Fruit fly (Drosophila melanogaster): ENCODE measurements around the gene bnl.
A peak's percentile ranks its signal among the peaks of the same experiment; 100 is the strongest.

The bnl gene

DNA sequence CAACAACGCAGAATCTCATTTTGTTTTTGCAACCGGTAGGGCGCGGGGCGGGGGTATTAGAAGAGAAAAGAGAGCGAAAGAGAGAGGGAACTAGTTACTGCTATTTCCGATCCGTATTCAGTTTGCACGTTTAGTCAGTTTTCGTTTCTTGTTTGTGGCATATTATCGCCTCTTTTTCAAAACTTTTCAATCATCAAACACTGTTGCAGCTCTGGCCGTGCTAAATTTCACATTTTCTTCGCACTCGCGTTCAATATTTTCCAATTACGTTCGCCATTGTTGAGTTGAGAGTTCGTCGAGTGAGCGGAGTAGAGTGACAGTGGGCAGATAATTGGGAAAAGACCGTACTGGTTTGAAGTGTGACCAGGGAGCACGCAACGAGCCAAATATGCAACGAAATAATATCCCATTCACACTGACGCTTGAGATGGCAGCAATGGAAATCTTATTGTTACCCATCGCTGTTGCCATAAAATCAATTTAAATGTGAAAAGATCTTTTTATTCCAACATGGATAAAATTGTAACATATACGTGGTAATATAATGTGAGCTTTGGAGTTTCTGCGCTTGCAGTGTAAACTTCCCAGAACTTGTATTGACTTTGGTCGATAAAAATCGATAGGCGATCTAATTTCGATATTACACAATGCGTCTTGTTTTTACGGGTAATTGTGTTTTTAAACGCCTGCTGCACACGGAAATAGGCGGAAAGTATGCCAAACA, 24.5 kb upstream of the bnl start, which contains the start of the genes Ire1 and Mrm2:
TSS of gene Ire1 (minus strand) at position 296 of the 724 bp plus-strand sequence.
TSS of gene Mrm2 (plus strand) at position 615 of the 724 bp plus-strand sequence.
- peak; percentile 73 for TF ChIP-seq br (GFP tag; optimal IDR thresholded peaks at IDR 0.05)
- peak; percentile 67 for TF ChIP-seq jim (GFP tag; optimal IDR thresholded peaks at IDR 0.05)
- no peak for TF ChIP-seq CG32264 (GFP tag; optimal IDR thresholded peaks at IDR 0.05)
- no peak for TF ChIP-seq Mio (GFP tag; optimal IDR thresholded peaks at IDR 0.05)
- peak; percentile 68 for TF ChIP-seq Jra (GFP tag; optimal IDR thresholded peaks at IDR 0.05)
- TF ChIP-seq Sp1 (GFP tag; optimal IDR thresholded peaks at IDR 0.05), result peak; percentile 65
- peak; percentile 63 for TF ChIP-seq Hr83 (GFP tag; optimal IDR thresholded peaks at IDR 0.05; ENCODE audit: poor library complexity, severe bottlenecking)
- peak; percentile 61 for TF ChIP-seq CG9705 (GFP tag; optimal IDR thresholded peaks at IDR 0.05)
- no peak for TF ChIP-seq GATAd (GFP tag; optimal IDR thresholded peaks at IDR 0.05)
- TF ChIP-seq Hr78 (GFP tag; optimal IDR thresholded peaks at IDR 0.05), result peak; percentile 89
- peak; percentile 100 for TF ChIP-seq N (GFP tag; optimal IDR thresholded peaks at IDR 0.05)
- TF ChIP-seq dmrt93B (GFP tag; optimal IDR thresholded peaks at IDR 0.05), result peak; percentile 63
- peak; percentile 80 for TF ChIP-seq HLH106 (tag; optimal IDR thresholded peaks at IDR 0.05)
- no peak for TF ChIP-seq usp (GFP tag; optimal IDR thresholded peaks at IDR 0.05)
- peak; percentile 75 for TF ChIP-seq sv (GFP tag; optimal IDR thresholded peaks at IDR 0.05)
- peak in 1 of 2 experiments; percentile 85 for TF ChIP-seq foxo (GFP tag; optimal IDR thresholded peaks at IDR 0.05)
- TF ChIP-seq CrebA (GFP tag; optimal IDR thresholded peaks at IDR 0.05; ENCODE audit: borderline replicate concordance), result no peak
- peak; percentile 84 for TF ChIP-seq Hnf4 (GFP tag; optimal IDR thresholded peaks at IDR 0.05)
- TF ChIP-seq OdsH (GFP tag; optimal IDR thresholded peaks at IDR 0.05), result peak; percentile 63
- TF ChIP-seq pan (optimal IDR thresholded peaks at IDR 0.05), result no peak
- no peak for TF ChIP-seq Dfd (GFP tag; optimal IDR thresholded peaks at IDR 0.05)
- TF ChIP-seq Abd-B (GFP tag; optimal IDR thresholded peaks at IDR 0.05), result peak; percentile 68
- peak; percentile 63 for TF ChIP-seq psq (GFP tag; optimal IDR thresholded peaks at IDR 0.05)
- TF ChIP-seq fru (GFP tag; optimal IDR thresholded peaks at IDR 0.05), result peak; percentile 70
- TF ChIP-seq Rel (GFP tag; optimal IDR thresholded peaks at IDR 0.05), result no peak
- peak; percentile 60 for TF ChIP-seq Rel (tag; optimal IDR thresholded peaks at IDR 0.05)
- TF ChIP-seq Vsx2 (GFP tag; optimal IDR thresholded peaks at IDR 0.05; ENCODE audit: partially characterized antibody), result no peak
- TF ChIP-seq woc (GFP tag; optimal IDR thresholded peaks at IDR 0.05), result peak; percentile 84
- TF ChIP-seq h (GFP tag; optimal IDR thresholded peaks at IDR 0.05), result peak; percentile 77
- TF ChIP-seq sage (GFP tag; optimal IDR thresholded peaks at IDR 0.05), result no peak
- no peak for TF ChIP-seq tai (GFP tag; optimal IDR thresholded peaks at IDR 0.05)
- peak; percentile 97 for TF ChIP-seq lola (GFP tag; optimal IDR thresholded peaks at IDR 0.05)
- no peak for TF ChIP-seq dl (GFP tag; optimal IDR thresholded peaks at IDR 0.05; ENCODE audit: insufficient read depth in 1 of 2, partially characterized antibody in 2 of 2)
- TF ChIP-seq ey (GFP tag; optimal IDR thresholded peaks at IDR 0.05), result peak; percentile 76
- peak; percentile 43 for TF ChIP-seq dsf (GFP tag; optimal IDR thresholded peaks at IDR 0.05; ENCODE audit: borderline replicate concordance)
- TF ChIP-seq Myc (optimal IDR thresholded peaks at IDR 0.05), result no peak
- no peak for TF ChIP-seq brk (GFP tag; optimal IDR thresholded peaks at IDR 0.05)
- peak; percentile 60 for TF ChIP-seq Dif (GFP tag; optimal IDR thresholded peaks at IDR 0.05; ENCODE audit: partially characterized antibody)
- peak; percentile 82 for TF ChIP-seq rgr (GFP tag; optimal IDR thresholded peaks at IDR 0.05)

DNA sequence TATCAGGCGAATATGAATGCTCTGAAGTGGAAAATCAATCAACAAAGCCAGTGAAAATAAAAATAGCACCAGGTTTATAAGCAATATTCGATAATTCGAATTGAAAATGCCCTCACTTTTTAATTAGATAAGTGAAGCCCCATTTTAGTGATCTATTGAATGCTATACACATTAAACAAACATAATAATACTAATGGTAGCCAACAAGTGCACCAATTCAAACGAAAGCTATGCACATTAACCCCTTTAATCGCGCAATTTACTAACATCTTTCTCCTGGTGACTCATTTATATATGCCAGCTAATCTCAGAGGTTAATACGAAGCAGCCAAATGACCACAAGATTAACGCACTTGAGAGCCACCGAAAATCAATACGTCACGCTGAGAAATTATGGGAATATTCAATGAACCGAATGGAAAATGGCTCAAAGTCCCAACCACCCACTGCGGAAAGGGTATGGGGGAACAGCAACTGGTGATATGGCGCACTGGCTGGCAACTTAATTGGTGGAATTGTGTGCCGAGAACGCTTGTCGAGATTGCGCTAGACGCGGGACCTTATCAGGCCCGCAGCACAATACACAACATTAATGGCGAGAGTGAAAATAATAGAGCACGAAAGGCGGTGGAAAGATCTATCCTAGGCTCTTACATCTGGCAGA, 22.9 kb upstream of the bnl start:
- TF ChIP-seq fru (GFP tag; optimal IDR thresholded peaks at IDR 0.05) (peak; percentile 32), Rel (GFP tag; optimal IDR thresholded peaks at IDR 0.05) (no peak), Rel (tag; optimal IDR thresholded peaks at IDR 0.05) (peak; percentile 49), GATAd (GFP tag; optimal IDR thresholded peaks at IDR 0.05) (no peak), N (GFP tag; optimal IDR thresholded peaks at IDR 0.05) (no peak), Hnf4 (GFP tag; optimal IDR thresholded peaks at IDR 0.05) (peak; percentile 24), usp (GFP tag; optimal IDR thresholded peaks at IDR 0.05) (no peak), HLH106 (tag; optimal IDR thresholded peaks at IDR 0.05) (peak; percentile 8), sv (GFP tag; optimal IDR thresholded peaks at IDR 0.05) (no peak), foxo (GFP tag; optimal IDR thresholded peaks at IDR 0.05) (peak in 1 of 2 experiments; percentile 27), h (GFP tag; optimal IDR thresholded peaks at IDR 0.05) (peak; percentile 57), Sp1 (GFP tag; optimal IDR thresholded peaks at IDR 0.05) (no peak), Dif (GFP tag; optimal IDR thresholded peaks at IDR 0.05; ENCODE audit: partially characterized antibody) (no peak), ey (GFP tag; optimal IDR thresholded peaks at IDR 0.05) (peak; percentile 30), psq (GFP tag; optimal IDR thresholded peaks at IDR 0.05) (peak; percentile 40), tai (GFP tag; optimal IDR thresholded peaks at IDR 0.05) (no peak), pan (optimal IDR thresholded peaks at IDR 0.05) (no peak), br (GFP tag; optimal IDR thresholded peaks at IDR 0.05) (peak; percentile 76), OdsH (GFP tag; optimal IDR thresholded peaks at IDR 0.05) (peak; percentile 28), Myc (optimal IDR thresholded peaks at IDR 0.05) (no peak)
